Worm (Caenorhabditis elegans) whole organism, L2 larva: ENCODE data around the gene F31E3.12.

Experiments used
- egl-27 ChIP-seq: sonication (generic microtip); optimal IDR thresholded peaks from 3 replicates; lab custom pipeline; 2017; ENCODE audit warnings: missing biosample characterization, missing genetic modification reagents, missing genetic modification characterization
- elt-1 ChIP-seq: fragments of 150-350 bp; optimal IDR thresholded peaks from 2 replicates; lab custom pipeline; 2014; ENCODE audit warnings: missing biosample characterization, missing genetic modification characterization
- elt-3 ChIP-seq: sonication (generic microtip); optimal IDR thresholded peaks from 2 replicates; lab custom pipeline; 2017; ENCODE audit warnings: missing biosample characterization, missing genetic modification characterization
- lin-13 ChIP-seq: fragments of 150-350 bp; optimal IDR thresholded peaks from 2 replicates; lab custom pipeline; 2014; ENCODE audit warnings: missing biosample characterization, missing genetic modification reagents, missing genetic modification characterization
- lin-39 ChIP-seq: fragments of 150-350 bp; optimal IDR thresholded peaks from 2 replicates; lab custom pipeline; 2014; ENCODE audit warnings: missing biosample characterization, missing genetic modification reagents, missing genetic modification characterization
- nhr-11 ChIP-seq: fragments of 150-350 bp; optimal IDR thresholded peaks from 2 replicates; lab custom pipeline; 2014; ENCODE audit warnings: missing biosample characterization, missing genetic modification characterization
- nhr-12 ChIP-seq: fragments of 150-350 bp; optimal IDR thresholded peaks from 2 replicates; lab custom pipeline; 2014; ENCODE audit warnings: missing biosample characterization, missing genetic modification characterization
- nhr-6 ChIP-seq: fragments of 150-350 bp; optimal IDR thresholded peaks from 2 replicates; lab custom pipeline; 2014; ENCODE audit warnings: missing biosample characterization, missing genetic modification characterization
- nhr-77 ChIP-seq: fragments of 150-350 bp; optimal IDR thresholded peaks from 2 replicates; lab custom pipeline; 2014; ENCODE audit warnings: missing biosample characterization, missing genetic modification characterization
- snpc-4 ChIP-seq: fragments of 150-350 bp; optimal IDR thresholded peaks from 2 replicates; lab custom pipeline; 2014; ENCODE audit warnings: missing biosample characterization, missing genetic modification characterization
- zag-1 ChIP-seq: fragments of 150-350 bp; optimal IDR thresholded peaks from 2 replicates; lab custom pipeline; 2014; ENCODE audit warnings: missing biosample characterization, missing genetic modification characterization
- ztf-11 ChIP-seq: sonication (generic microtip); optimal IDR thresholded peaks from 2 replicates; lab custom pipeline; 2017; ENCODE audit warnings: missing biosample characterization, missing genetic modification characterization
- ztf-4 ChIP-seq: fragments of 150-350 bp; optimal IDR thresholded peaks from 2 replicates; lab custom pipeline; 2014; ENCODE audit warnings: missing biosample characterization, missing genetic modification characterization

ce11 chrIII:6946382-6946781, 22.8 kb upstream of the F31E3.12 start, which contains the start of gene let-711:
- no peak for TF ChIP-seq nhr-77 (tag; lab: Kevin White, UChicago)
- TF ChIP-seq ztf-4 (tag; lab: Kevin White, UChicago), result no peak
- TF ChIP-seq snpc-4 (tag; lab: Kevin White, UChicago), result no peak
- no peak for TF ChIP-seq zag-1 (tag; lab: Kevin White, UChicago)
- TF ChIP-seq lin-13 (GFP tag; lab: Kevin White, UChicago), result no peak
- no peak for TF ChIP-seq nhr-12 (tag; lab: Kevin White, UChicago)
- no peak for TF ChIP-seq elt-3
- TF ChIP-seq ztf-11 (tag; lab: Kevin White, UChicago), result no peak
- TF ChIP-seq nhr-11, result no peak
- TF ChIP-seq egl-27 (tag; lab: Kevin White, UChicago), result no peak
- TF ChIP-seq nhr-6 (tag; lab: Kevin White, UChicago), result no peak
- no peak for TF ChIP-seq lin-39 (tag; lab: Kevin White, UChicago)
- TF ChIP-seq elt-1, result no peak
